Fruit fly (Drosophila melanogaster): ENCODE data around the gene pzg.

The pzg gene

dm6 chr3L:21279876-21280566 is 5.9 kb upstream of the pzg start, which contains the start of gene AcCoAS (continued):
- TF ChIP-seq hb (GFP tag; IDR thresholded peaks at IDR 0.05; ENCODE audit: partially characterized antibody): no peak
- peak; percentile 56 for TF ChIP-seq pros (GFP tag; optimal IDR thresholded peaks at IDR 0.05)
- TF ChIP-seq zfh1 (GFP tag; IDR thresholded peaks at IDR 0.05): 0 out of 3 replicates have a peak, but pooled peaks have one; percentile 13
- no peak for TF ChIP-seq bsh (GFP tag; optimal IDR thresholded peaks at IDR 0.05)
- TF ChIP-seq Dref (GFP tag; IDR thresholded peaks at IDR 0.05): no peak
- peak; percentile 68 for TF ChIP-seq Bgb (GFP tag; IDR thresholded peaks at IDR 0.05; ENCODE audit: partially characterized antibody)
- TF ChIP-seq kni (GFP tag; optimal IDR thresholded peaks at IDR 0.05): no peak
- no peak; the same call in 1 of the 2 replicates for TF ChIP-seq NFAT (GFP tag; IDR thresholded peaks at IDR 0.05)
- TF ChIP-seq yki (optimal IDR thresholded peaks at IDR 0.05): no peak
- TF ChIP-seq CG12659 (GFP tag; optimal IDR thresholded peaks at IDR 0.05): peak; percentile 44
- TF ChIP-seq trh (GFP tag; optimal IDR thresholded peaks at IDR 0.05): no peak
- TF ChIP-seq Dp (GFP tag; optimal IDR thresholded peaks at IDR 0.05): no peak
- TF ChIP-seq CG33557 (GFP tag; optimal IDR thresholded peaks at IDR 0.05): no peak
- TF ChIP-seq dysf (GFP tag; IDR thresholded peaks at IDR 0.05): peak; percentile 32; the same call in 1 of the 3 replicates
- TF ChIP-seq chn (GFP tag; optimal IDR thresholded peaks at IDR 0.05): no peak
- peak; percentile 59; the same call in 1 of the 2 replicates for TF ChIP-seq CG32532 (GFP tag; IDR thresholded peaks at IDR 0.05)
- no peak for TF ChIP-seq dimm (GFP tag; IDR thresholded peaks at IDR 0.05)
- TF ChIP-seq CG42726 (GFP tag; IDR thresholded peaks at IDR 0.05; ENCODE audit: partially characterized antibody): no peak
- TF ChIP-seq chinmo (GFP tag; IDR thresholded peaks at IDR 0.05; ENCODE audit: partially characterized antibody): peak; percentile 81; the same call in 2 of the 4 replicates
- TF ChIP-seq phol (tag; optimal IDR thresholded peaks at IDR 0.05): no peak
- TF ChIP-seq Sin3A (optimal IDR thresholded peaks at IDR 0.05): no peak
- TF ChIP-seq cato (GFP tag; optimal IDR thresholded peaks at IDR 0.05; ENCODE audit: borderline replicate concordance): no peak
- no peak for TF ChIP-seq slou (GFP tag; optimal IDR thresholded peaks at IDR 0.05)
- no peak for TF ChIP-seq pnt (GFP tag; optimal IDR thresholded peaks at IDR 0.05)
- TF ChIP-seq E2f2 (GFP tag; IDR thresholded peaks at IDR 0.05): peak; percentile 13; the same call in 1 of the 2 replicates
- no peak for TF ChIP-seq ro (GFP tag; IDR thresholded peaks at IDR 0.05)
- TF ChIP-seq CG1602 (GFP tag; optimal IDR thresholded peaks at IDR 0.05): no peak
- peak; percentile 34; the same call in 1 of the 3 replicates for TF ChIP-seq CG34422 (GFP tag; IDR thresholded peaks at IDR 0.05)
- TF ChIP-seq Xbp1 (GFP tag; optimal IDR thresholded peaks at IDR 0.05): no peak
- no peak for TF ChIP-seq CG7372 (GFP tag; IDR thresholded peaks at IDR 0.05)
- TF ChIP-seq CG6654 (GFP tag; optimal IDR thresholded peaks at IDR 0.05): no peak
- TF ChIP-seq Tbp (GFP tag; optimal IDR thresholded peaks at IDR 0.05): no peak
- TF ChIP-seq ash1 (GFP tag; optimal IDR thresholded peaks at IDR 0.05): peak; percentile 15
- TF ChIP-seq twi (tag; optimal IDR thresholded peaks at IDR 0.05): no peak
- no peak for TF ChIP-seq chm (GFP tag; IDR thresholded peaks at IDR 0.05)
- TF ChIP-seq Hmx (GFP tag; optimal IDR thresholded peaks at IDR 0.05): no peak
- 0 out of 2 replicates have a peak, but pooled peaks have one; percentile 19 for TF ChIP-seq slbo (GFP tag; IDR thresholded peaks at IDR 0.05)
- TF ChIP-seq CG6175 (GFP tag; IDR thresholded peaks at IDR 0.05): no peak
- no peak for TF ChIP-seq jigr1 (GFP tag; IDR thresholded peaks at IDR 0.05)
- TF ChIP-seq Spps (tag; optimal IDR thresholded peaks at IDR 0.05): no peak
- TF ChIP-seq Pdp1 (GFP tag; optimal IDR thresholded peaks at IDR 0.05): peak; percentile 16 to 87
- peak; percentile 92 for TF ChIP-seq Deaf1 (tag; optimal IDR thresholded peaks at IDR 0.05)
- no peak for TF ChIP-seq dan (GFP tag; IDR thresholded peaks at IDR 0.05)
- TF ChIP-seq CG14441 (GFP tag; IDR thresholded peaks at IDR 0.05): no peak
- peak; percentile 45 for TF ChIP-seq dm (GFP tag; optimal IDR thresholded peaks at IDR 0.05)
- peak in 1 of 2 experiments; percentile 1 for TF ChIP-seq Hr51 (GFP tag; optimal IDR thresholded peaks at IDR 0.05)
- TF ChIP-seq CG6791 (GFP tag; IDR thresholded peaks at IDR 0.05; ENCODE audit: partially characterized antibody): no peak
- no peak for TF ChIP-seq ewg (GFP tag; optimal IDR thresholded peaks at IDR 0.05)
- TF ChIP-seq Atf6 (GFP tag; IDR thresholded peaks at IDR 0.05): peak; percentile 51; the same call in 1 of the 2 replicates
- TF ChIP-seq CG16779 (GFP tag; IDR thresholded peaks at IDR 0.05): 0 out of 2 replicates have a peak, but pooled peaks have one; percentile 44

All from whole organism, embryonic.